Worm (Caenorhabditis elegans) whole organism, mixed stage, embryonic: ENCODE measurements around the gene F28H6.7.

Experiments
- ham-2 ChIP-seq: fragments of 200-800 bp; sonication (Bioruptor generic); optimal IDR thresholded peaks from 2 replicates; lab custom pipeline; 2018; ENCODE audit warnings: mild to moderate bottlenecking, missing genetic modification characterization, missing compliant biosample characterization
- lin-13 ChIP-seq: fragments of 150-350 bp; optimal IDR thresholded peaks from 2 replicates; lab custom pipeline; 2014; ENCODE audit warnings: missing biosample characterization, missing genetic modification characterization
- lsy-2 ChIP-seq: fragments of 150-350 bp; optimal IDR thresholded peaks from 2 replicates; lab custom pipeline; 2014; ENCODE audit warnings: missing biosample characterization, missing genetic modification characterization
- nhr-12 ChIP-seq: fragments of 150-350 bp; optimal IDR thresholded peaks from 2 replicates; lab custom pipeline; 2014; ENCODE audit warnings: missing biosample characterization, missing genetic modification characterization
- nhr-28 ChIP-seq: fragments of 150-350 bp; optimal IDR thresholded peaks from 2 replicates; lab custom pipeline; 2014; ENCODE audit warnings: missing biosample characterization, missing genetic modification characterization
- snpc-4 ChIP-seq: fragments of 150-350 bp; optimal IDR thresholded peaks from 2 replicates; lab custom pipeline; 2014; ENCODE audit warnings: missing biosample characterization, missing genetic modification characterization
- tbx-8 ChIP-seq: fragments of 200-800 bp; sonication (Bioruptor generic); optimal IDR thresholded peaks from 2 replicates; lab custom pipeline; 2018; ENCODE audit warnings: mild to moderate bottlenecking, missing genetic modification characterization, moderate library complexity, missing compliant biosample characterization
- unc-62 ChIP-seq: fragments of 150-350 bp; optimal IDR thresholded peaks from 2 replicates; lab custom pipeline; 2014; ENCODE audit warnings: missing biosample characterization, missing genetic modification reagents, missing genetic modification characterization

- no peak for TF ChIP-seq lsy-2
- no peak for TF ChIP-seq unc-62 (GFP tag; lab: Kevin White, UChicago)
- no peak for TF ChIP-seq tbx-8 (GFP tag; lab: Kevin White, UChicago)
- no peak for TF ChIP-seq lin-13 (tag; lab: Kevin White, UChicago)
- no peak for TF ChIP-seq snpc-4 (tag; lab: Kevin White, UChicago)
- TF ChIP-seq ham-2: no peak
- TF ChIP-seq nhr-28 (tag; lab: Kevin White, UChicago): no peak
- no peak for TF ChIP-seq nhr-12 (tag; lab: Kevin White, UChicago)
Observed at ce11 chrX:14141896-14142392, 26.0 kb downstream of the F28H6.7 start, which contains the start of gene ceh-89.
